Worm (Caenorhabditis elegans): ENCODE results near the gene pst-1.

pst-1 gene

ce11 chrV:5982722-5983121, 39.5 kb downstream of the pst-1 start:
- TF ChIP-seq mxl-1 (tag; optimal IDR thresholded peaks at IDR 0.05) (no peak), rcor-1 (GFP tag; IDR thresholded peaks at IDR 0.05) (no peak), mel-28 (tag; optimal IDR thresholded peaks at IDR 0.05; ENCODE audit: borderline replicate concordance) (no peak), zfh-2 (GFP tag; conservative IDR thresholded peaks at IDR 0.05) (no peak), C17E4.6 (GFP tag; IDR thresholded peaks at IDR 0.05) (no peak), hlh-26 (GFP tag; conservative IDR thresholded peaks at IDR 0.05) (no peak), nfyb-1 (GFP tag; IDR thresholded peaks at IDR 0.05) (no peak), lin-54 (GFP tag; optimal IDR thresholded peaks at IDR 0.05) (no peak), mes-4 (tag; optimal IDR thresholded peaks at IDR 0.05) (no peak), snpc-3.4 (tag; optimal IDR thresholded peaks at IDR 0.05) (no peak), F10E7.11 (tag; optimal IDR thresholded peaks at IDR 0.05) (no peak)

ce11 chrV:5983380-5983779, 40.1 kb downstream of the pst-1 start, which contains the start of gene dhs-16:
Gene dhs-16, plus strand, starts transcription at chrV:5983745.
- TF ChIP-seq F22D6.2 (tag; optimal IDR thresholded peaks at IDR 0.05) = no peak
- TF ChIP-seq lag-1 (GFP tag; IDR thresholded peaks at IDR 0.05) = no peak
- no peak for TF ChIP-seq ama-1 (optimal IDR thresholded peaks at IDR 0.05)
- no peak for TF ChIP-seq ama-1 (GFP tag; optimal IDR thresholded peaks at IDR 0.05)
- no peak for TF ChIP-seq hlh-26 (GFP tag; conservative IDR thresholded peaks at IDR 0.05)
- no peak for TF ChIP-seq nfya-1 (tag; optimal IDR thresholded peaks at IDR 0.05; ENCODE audit: borderline replicate concordance, insufficient read depth)
- TF ChIP-seq ceh-40 (GFP tag; IDR thresholded peaks at IDR 0.05) = no peak
- TF ChIP-seq B0261.1 (tag; optimal IDR thresholded peaks at IDR 0.05) = no peak
- no peak for TF ChIP-seq dox-1 (GFP tag; IDR thresholded peaks at IDR 0.05)
- TF ChIP-seq F33H1.4 (GFP tag; IDR thresholded peaks at IDR 0.05) = no peak
- no peak for TF ChIP-seq chd-7 (tag; optimal IDR thresholded peaks at IDR 0.05)
- TF ChIP-seq ztf-22 (GFP tag; optimal IDR thresholded peaks at IDR 0.05) = no peak
- no peak for TF ChIP-seq somi-1 (GFP tag; optimal IDR thresholded peaks at IDR 0.05)
- TF ChIP-seq egl-18 (GFP tag; IDR thresholded peaks at IDR 0.05) = no peak

- TF ChIP-seq mel-28 (tag; optimal IDR thresholded peaks at IDR 0.05; ENCODE audit: borderline replicate concordance) (no peak), madf-10 (tag; optimal IDR thresholded peaks at IDR 0.05) (no peak), efl-1 (GFP tag; optimal IDR thresholded peaks at IDR 0.05) (no peak), dox-1 (GFP tag; IDR thresholded peaks at IDR 0.05) (no peak), mcd-1 (GFP tag; IDR thresholded peaks at IDR 0.05) (no peak), Y56A3A.18 (GFP tag; IDR thresholded peaks at IDR 0.05) (no peak), zfh-2 (GFP tag; conservative IDR thresholded peaks at IDR 0.05) (no peak), sea-2 (GFP tag; IDR thresholded peaks at IDR 0.05) (no peak), mes-4 (tag; optimal IDR thresholded peaks at IDR 0.05) (no peak), akir-1 (GFP tag; optimal IDR thresholded peaks at IDR 0.05) (no peak), ZK185.1 (tag; optimal IDR thresholded peaks at IDR 0.05; ENCODE audit: poor library complexity, severe bottlenecking) (no peak), Y53F4B.3 (GFP tag; IDR thresholded peaks at IDR 0.05) (no peak), attf-3 (GFP tag; conservative IDR thresholded peaks at IDR 0.05) (no peak), ztf-26 (tag; optimal IDR thresholded peaks at IDR 0.05) (no peak), ztf-22 (GFP tag; optimal IDR thresholded peaks at IDR 0.05) (no peak), F10E7.11 (tag; optimal IDR thresholded peaks at IDR 0.05) (no peak), hmg-1.2 (GFP tag; IDR thresholded peaks at IDR 0.05) (no peak), ztf-25 (GFP tag; IDR thresholded peaks at IDR 0.05) (no peak), madf-8 (GFP tag; conservative IDR thresholded peaks at IDR 0.05) (no peak), bed-1 (GFP tag; IDR thresholded peaks at IDR 0.05) (no peak)
Observed at ce11 chrV:5984244-5984643, 41.0 kb downstream of the pst-1 start.

All from whole organism, young adult.